Worm (Caenorhabditis elegans): Measurements from ENCODE around the gene F40G9.19.

DNA sequence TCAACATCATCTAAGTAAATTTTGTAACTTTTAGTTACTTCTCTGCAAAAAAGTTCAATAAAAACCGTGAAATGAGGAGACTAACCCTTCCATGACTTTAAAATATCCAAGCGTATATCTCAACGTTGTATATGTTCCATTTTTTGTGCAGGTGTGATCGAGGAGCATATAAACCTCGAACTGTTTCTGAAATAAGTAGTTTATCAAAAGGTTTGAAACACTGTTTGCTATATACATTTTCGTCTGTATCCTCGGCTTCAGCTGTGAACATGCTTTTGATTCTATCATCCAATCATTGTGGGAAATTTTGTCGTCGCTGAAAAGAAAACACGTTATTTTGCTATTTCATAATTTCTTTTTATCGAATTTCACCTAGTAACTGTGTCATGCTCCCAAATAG is 7.4 kb downstream of the F40G9.19 start, which contains the start of gene F40G9.5:
- TF ChIP-seq efl-1 (optimal IDR thresholded peaks at IDR 0.05) (no peak), efl-1 (GFP tag; optimal IDR thresholded peaks at IDR 0.05 in 1 of 2) (no peak), lin-15B (tag; optimal IDR thresholded peaks at IDR 0.05) (no peak)
